Worm (Caenorhabditis elegans) whole organism, mixed stage, embryonic: ENCODE results near the gene F53A2.1.

Source experiments
- bed-3 ChIP-seq: fragments of 200-800 bp; sonication (Bioruptor generic); optimal IDR thresholded peaks from 3 replicates; lab custom pipeline; 2018; ENCODE audit warnings: mild to moderate bottlenecking, missing genetic modification characterization, moderate library complexity, missing compliant biosample characterization
- elt-1 ChIP-seq: sonication (generic microtip); optimal IDR thresholded peaks from 2 replicates; lab custom pipeline; 2017; ENCODE audit warnings: missing genetic modification characterization, mild to moderate bottlenecking, missing compliant biosample characterization, antibody characterized with exemption, moderate library complexity, borderline replicate concordance; ENCODE audit not compliant: insufficient read depth
- lin-13 ChIP-seq: fragments of 150-350 bp; optimal IDR thresholded peaks from 2 replicates; lab custom pipeline; 2014; ENCODE audit warnings: missing biosample characterization, missing genetic modification characterization
- mep-1 ChIP-seq: fragments of 150-350 bp; optimal IDR thresholded peaks from 2 replicates; lab custom pipeline; 2017; ENCODE audit warnings: missing biosample characterization, missing genetic modification reagents, missing genetic modification characterization, inconsistent platforms
- nhr-237 ChIP-seq: fragments of 150-350 bp; optimal IDR thresholded peaks from 2 replicates; lab custom pipeline; 2014; ENCODE audit warnings: missing biosample characterization, missing genetic modification characterization
- nhr-28 ChIP-seq: fragments of 150-350 bp; optimal IDR thresholded peaks from 2 replicates; lab custom pipeline; 2014; ENCODE audit warnings: missing biosample characterization, missing genetic modification characterization

DNA sequence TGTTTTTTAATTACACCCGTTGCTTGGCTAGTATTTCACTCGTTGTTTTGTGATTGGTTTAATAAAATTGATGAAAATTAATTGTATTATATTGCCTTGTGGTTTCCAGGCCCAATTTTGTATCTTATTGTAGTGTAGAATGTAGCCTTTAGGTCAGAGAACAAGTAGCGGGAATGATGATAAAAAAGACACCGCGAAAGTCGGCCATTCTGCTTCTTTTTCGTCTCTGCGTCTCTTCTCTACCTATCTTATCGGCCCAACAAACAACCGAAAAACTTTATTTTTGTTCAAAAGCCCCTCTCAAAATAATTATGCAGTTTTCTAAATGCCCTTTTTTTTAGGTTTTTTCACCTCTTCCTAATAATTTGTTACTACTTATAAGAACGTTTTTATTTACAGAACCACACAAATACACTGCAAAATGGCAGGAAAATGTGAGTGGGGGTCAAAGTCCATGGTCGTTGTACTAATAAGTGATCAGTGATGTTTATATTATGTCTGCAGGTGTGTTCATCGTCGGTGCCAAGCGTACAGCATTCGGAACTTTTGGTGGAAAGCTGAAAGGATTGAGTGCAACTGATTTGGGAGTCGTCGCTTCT lies 20.0 kb upstream of the F53A2.1 start, which contains the start of gene acaa-2:
- TF ChIP-seq lin-13 (no peak), nhr-28 (tag; lab: Kevin White, UChicago) (peak; percentile 16), nhr-237 (tag; lab: Kevin White, UChicago) (peak; percentile 5), elt-1 (tag; lab: Kevin White, UChicago) (no peak), bed-3 (no peak), mep-1 (no peak)
